Worm (Caenorhabditis elegans) whole organism, L2 larva: Measurements from ENCODE around the gene sre-37.

Experiments
- alr-1 ChIP-seq: fragments of 150-350 bp; optimal IDR thresholded peaks from 2 replicates; lab custom pipeline; 2014; ENCODE audit warnings: missing biosample characterization, missing genetic modification characterization
- dmd-4 ChIP-seq: sonication (generic microtip); optimal IDR thresholded peaks from 2 replicates; lab custom pipeline; 2017; ENCODE audit warnings: missing biosample characterization, missing genetic modification characterization
- lin-13 ChIP-seq: fragments of 150-350 bp; optimal IDR thresholded peaks from 2 replicates; lab custom pipeline; 2014; ENCODE audit warnings: missing biosample characterization, missing genetic modification reagents, missing genetic modification characterization
- nhr-25 ChIP-seq: fragments of 150-350 bp; sonication (generic microtip); optimal IDR thresholded peaks from 3 replicates; lab custom pipeline; 2014; ENCODE audit warnings: missing biosample characterization, missing genetic modification characterization
- skn-1 ChIP-seq: sonication (generic microtip); optimal IDR thresholded peaks from 2 replicates; lab custom pipeline; 2017; ENCODE audit warnings: missing biosample characterization, missing genetic modification characterization
- unc-62 ChIP-seq: fragments of 150-350 bp; optimal IDR thresholded peaks from 2 replicates; lab custom pipeline; 2014; ENCODE audit warnings: missing biosample characterization, missing genetic modification reagents, missing genetic modification characterization

- no peak for TF ChIP-seq nhr-25 (tag; lab: Kevin White, UChicago)
- TF ChIP-seq skn-1, result no peak
- no peak for TF ChIP-seq lin-13 (GFP tag; lab: Kevin White, UChicago)
- no peak for TF ChIP-seq unc-62 (GFP tag; lab: Kevin White, UChicago)
- no peak for TF ChIP-seq dmd-4 (tag; lab: Kevin White, UChicago)
- no peak for TF ChIP-seq alr-1 (tag; lab: Kevin White, UChicago)
These were observed 15.8 kb upstream of the sre-37 start, which contains the start of gene sre-34 for ce11 chrII:12449849-12450248.
